Worm (Caenorhabditis elegans): ENCODE results near the gene ugt-18.

ugt-18 gene

DNA sequence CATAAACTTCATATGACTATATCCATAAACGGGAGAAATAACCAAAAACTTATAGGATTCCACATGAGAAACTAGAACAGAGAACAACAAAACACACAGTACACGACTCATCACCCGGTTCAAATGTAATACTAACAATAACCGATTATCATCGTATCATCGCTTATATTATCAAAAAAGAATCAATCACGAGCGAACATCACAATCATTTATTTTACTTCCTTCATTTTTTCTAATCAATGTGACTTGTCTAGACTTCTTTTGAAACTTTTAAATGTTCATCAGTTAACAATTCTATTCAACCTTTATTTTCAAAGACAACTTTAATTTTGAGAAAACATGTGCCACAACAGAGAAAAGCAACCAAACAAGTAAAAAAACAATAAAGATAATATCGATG is 24.9 kb upstream of the ugt-18 start, which contains the start of gene ugt-4:
Gene ugt-4, minus strand, starts transcription at position 141 of the 400 bp plus-strand sequence.
- TF ChIP-seq ceh-22 (tag; optimal IDR thresholded peaks at IDR 0.05) (no peak), elt-2 (tag; optimal IDR thresholded peaks at IDR 0.05) (peak; percentile 21)

DNA sequence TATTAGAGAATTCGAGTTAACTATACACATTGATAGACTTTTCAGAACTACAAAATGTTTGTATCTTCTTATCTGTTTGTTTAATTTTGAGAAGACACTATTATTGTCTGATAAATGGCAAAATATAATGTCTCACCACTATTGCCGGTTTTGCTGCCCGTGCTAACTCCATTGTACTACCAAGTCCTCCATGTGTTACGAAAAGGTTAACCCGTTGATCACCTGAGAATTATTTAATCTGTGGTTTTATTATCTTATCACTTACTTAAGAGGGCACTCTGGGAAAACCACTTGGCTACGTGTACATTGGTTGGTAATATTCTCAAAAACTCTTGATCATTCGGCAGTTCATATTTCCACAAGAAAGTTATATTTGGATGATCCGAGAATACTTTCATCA is 24.1 kb upstream of the ugt-18 start:
- TF ChIP-seq elt-2 (tag; optimal IDR thresholded peaks at IDR 0.05) (peak; percentile 16), hlh-8 (tag; optimal IDR thresholded peaks at IDR 0.05) (no peak), unc-3 (GFP tag; conservative IDR thresholded peaks at IDR 0.05) (no peak), unc-3 (tag; optimal IDR thresholded peaks at IDR 0.05) (no peak)

DNA sequence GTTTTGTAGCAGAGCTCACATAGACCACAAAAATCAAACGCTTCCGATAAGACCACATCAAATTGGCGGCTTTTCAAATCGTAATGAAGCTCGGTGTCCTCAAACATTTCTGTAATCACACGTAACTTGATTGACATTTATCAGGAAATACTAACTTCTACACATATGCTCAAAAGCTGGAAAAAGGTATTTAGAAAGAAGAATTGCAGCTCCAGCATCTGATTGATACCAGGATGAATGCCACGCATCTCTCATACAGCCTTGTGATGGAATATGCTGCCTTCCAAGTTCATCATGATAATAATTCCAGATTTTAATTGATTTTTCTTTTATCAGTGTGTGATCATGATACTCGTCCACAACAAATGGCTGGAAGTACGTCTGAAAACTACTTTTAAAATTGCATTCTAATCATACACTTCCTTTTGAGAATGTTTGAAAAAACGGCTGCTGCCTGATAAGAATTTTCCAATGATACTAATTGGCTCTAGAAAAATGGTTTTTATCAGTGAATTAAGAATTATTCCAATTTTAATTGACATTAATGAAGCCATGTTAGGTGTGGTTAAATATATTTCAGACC is 23.1 kb upstream of the ugt-18 start:
- TF ChIP-seq C38D4.7 (GFP tag; optimal IDR thresholded peaks at IDR 0.05) (no peak), ceh-22 (tag; optimal IDR thresholded peaks at IDR 0.05) (no peak), dmd-4 (tag; optimal IDR thresholded peaks at IDR 0.05; ENCODE audit: borderline replicate concordance) (no peak), syd-9 (tag; optimal IDR thresholded peaks at IDR 0.05) (no peak), rnt-1 (tag; optimal IDR thresholded peaks at IDR 0.05) (no peak), tbx-2 (tag; optimal IDR thresholded peaks at IDR 0.05) (no peak), pha-4 (tag; optimal IDR thresholded peaks at IDR 0.05) (no peak), ets-4 (tag; optimal IDR thresholded peaks at IDR 0.05) (no peak), elt-4 (tag; optimal IDR thresholded peaks at IDR 0.05) (no peak), ceh-30 (tag; optimal IDR thresholded peaks at IDR 0.05) (no peak), ref-2 (tag; optimal IDR thresholded peaks at IDR 0.05) (no peak), unc-86 (tag; optimal IDR thresholded peaks at IDR 0.05) (no peak), unc-55 (GFP tag; optimal IDR thresholded peaks at IDR 0.05) (no peak), K09A11.1 (tag; optimal IDR thresholded peaks at IDR 0.05; ENCODE audit: insufficient read depth) (no peak), pha-2 (tag; optimal IDR thresholded peaks at IDR 0.05) (no peak), odd-2 (tag; optimal IDR thresholded peaks at IDR 0.05) (no peak), ceh-31 (tag; optimal IDR thresholded peaks at IDR 0.05) (no peak), pat-9 (tag; optimal IDR thresholded peaks at IDR 0.05) (no peak), gmeb-2 (tag; optimal IDR thresholded peaks at IDR 0.05) (no peak)

DNA sequence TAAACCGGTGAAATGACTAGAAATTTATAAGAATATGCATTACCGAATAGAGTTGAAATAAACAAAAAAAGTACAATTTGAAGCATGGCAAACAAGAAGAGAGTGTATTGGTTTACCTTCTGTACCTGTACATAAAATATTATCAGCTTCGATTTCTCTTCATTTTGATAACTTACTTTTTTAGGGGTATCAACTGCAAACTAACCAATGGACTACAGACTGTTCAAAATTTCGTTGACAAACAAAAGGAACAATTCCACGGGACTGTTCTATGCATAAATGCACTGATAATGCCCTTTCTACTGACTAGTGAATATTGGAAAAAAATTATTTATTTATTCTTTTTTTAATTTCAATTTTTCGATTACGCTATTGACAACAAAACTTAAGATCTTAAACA is 22.1 kb upstream of the ugt-18 start, which contains the start of gene ugt-6:
Gene ugt-6, minus strand, starts transcription at position 233 of the 400 bp plus-strand sequence.
- TF ChIP-seq npax-4 (tag; optimal IDR thresholded peaks at IDR 0.05) (no peak), ztf-16 (tag; optimal IDR thresholded peaks at IDR 0.05) (no peak), F13H6.1 (tag; optimal IDR thresholded peaks at IDR 0.05) (no peak), ttx-3 (tag; optimal IDR thresholded peaks at IDR 0.05) (no peak), ceh-31 (tag; optimal IDR thresholded peaks at IDR 0.05) (no peak), ahr-1 (tag; optimal IDR thresholded peaks at IDR 0.05) (no peak), elt-2 (tag; optimal IDR thresholded peaks at IDR 0.05) (no peak), sdc-2 (tag; optimal IDR thresholded peaks at IDR 0.05) (no peak)

DNA sequence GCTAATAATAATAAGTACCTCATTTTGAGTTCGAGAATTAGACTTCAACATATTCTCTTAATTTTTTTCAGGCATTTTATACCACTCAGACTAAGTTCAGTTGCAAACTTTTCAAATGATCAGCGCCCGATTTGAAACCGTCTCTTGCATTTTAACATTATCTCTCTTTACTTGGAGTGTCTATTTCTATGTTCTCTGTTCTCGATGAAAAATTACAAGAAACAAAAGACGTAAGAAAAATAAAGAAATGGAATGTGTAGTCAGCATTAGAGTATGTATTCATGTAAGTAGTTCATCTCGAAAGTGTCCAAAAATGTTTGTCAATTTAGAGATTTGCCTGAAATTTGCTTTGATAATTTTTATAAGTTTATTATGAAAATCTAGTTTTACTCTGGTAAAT is 19.9 kb upstream of the ugt-18 start, which contains the start of gene ugt-3:
Gene ugt-3, minus strand, starts transcription at position 101 of the 400 bp plus-strand sequence.
- no peak for TF ChIP-seq unc-86 (tag; optimal IDR thresholded peaks at IDR 0.05)
- TF ChIP-seq T23F11.4 (GFP tag; optimal IDR thresholded peaks at IDR 0.05) = no peak
- TF ChIP-seq fax-1 (tag; optimal IDR thresholded peaks at IDR 0.05) = no peak
- no peak for TF ChIP-seq ztf-16 (tag; optimal IDR thresholded peaks at IDR 0.05)
- TF ChIP-seq ceh-2 (tag; optimal IDR thresholded peaks at IDR 0.05) = no peak
- TF ChIP-seq pag-3 (tag; optimal IDR thresholded peaks at IDR 0.05; ENCODE audit: borderline replicate concordance) = no peak
- TF ChIP-seq hlh-6 (tag; optimal IDR thresholded peaks at IDR 0.05) = no peak
- TF ChIP-seq pat-9 (tag; optimal IDR thresholded peaks at IDR 0.05) = no peak

Data from whole organism, late embryonic.